Fruit fly (Drosophila melanogaster): Measurements from ENCODE around the gene CG3191.

Gene CG3191

dm6 chrX:2262511-2262910 lies 10.7 kb upstream of the CG3191 start, which contains the start of the genes temp and CG3071 (continued):
- TF ChIP-seq Gug (GFP tag; IDR thresholded peaks at IDR 0.05) (peak; percentile 54; the same call in 2 of the 4 replicates), tll (GFP tag; optimal IDR thresholded peaks at IDR 0.05) (peak; percentile 1 to 90), lilli (GFP tag; optimal IDR thresholded peaks at IDR 0.05) (peak; percentile 70), Hsf (GFP tag; optimal IDR thresholded peaks at IDR 0.05) (peak; percentile 76), Sin3A (optimal IDR thresholded peaks at IDR 0.05) (peak; percentile 89), CG13424 (tag; optimal IDR thresholded peaks at IDR 0.05) (peak; percentile 75)

dm6 chrX:2259763-2260162 lies 8.0 kb upstream of the CG3191 start, which contains the start of gene CG3078:
CG3078 (minus strand) TSS chrX:2259863.
- TF ChIP-seq ewg (GFP tag; optimal IDR thresholded peaks at IDR 0.05) = peak; percentile 81
- TF ChIP-seq fru (optimal IDR thresholded peaks at IDR 0.05) = no peak
- TF ChIP-seq ind (GFP tag; optimal IDR thresholded peaks at IDR 0.05) = no peak
- no peak for TF ChIP-seq zen2 (GFP tag; IDR thresholded peaks at IDR 0.05; ENCODE audit: partially characterized antibody)
- TF ChIP-seq CG17186 (GFP tag; optimal IDR thresholded peaks at IDR 0.05) = no peak
- TF ChIP-seq CoRest (tag; optimal IDR thresholded peaks at IDR 0.05) = no peak
- TF ChIP-seq Deaf1 (tag; optimal IDR thresholded peaks at IDR 0.05) = peak; percentile 49
- no peak for TF ChIP-seq chinmo (GFP tag; IDR thresholded peaks at IDR 0.05; ENCODE audit: partially characterized antibody)
- peak; percentile 73 for TF ChIP-seq onecut (GFP tag; IDR thresholded peaks at IDR 0.05)
- TF ChIP-seq al (GFP tag; IDR thresholded peaks at IDR 0.05) = no peak
- TF ChIP-seq Hey (tag; optimal IDR thresholded peaks at IDR 0.05) = no peak
- TF ChIP-seq CG17385 (GFP tag; optimal IDR thresholded peaks at IDR 0.05) = no peak
- no peak for TF ChIP-seq Scr (GFP tag; IDR thresholded peaks at IDR 0.05; ENCODE audit: partially characterized antibody)
- no peak for TF ChIP-seq pfk (GFP tag; optimal IDR thresholded peaks at IDR 0.05)
- peak; percentile 9 for TF ChIP-seq CG15514 (GFP tag; optimal IDR thresholded peaks at IDR 0.05)
- TF ChIP-seq Adf1 (GFP tag; IDR thresholded peaks at IDR 0.05) = no peak
- TF ChIP-seq Bgb (GFP tag; IDR thresholded peaks at IDR 0.05; ENCODE audit: partially characterized antibody) = no peak

- no peak for TF ChIP-seq CG16779 (GFP tag; IDR thresholded peaks at IDR 0.05)
- TF ChIP-seq dysf (GFP tag; IDR thresholded peaks at IDR 0.05) = 0 out of 3 replicates have a peak, but pooled peaks have one; percentile 25
- no peak for TF ChIP-seq dmrt11E (tag; optimal IDR thresholded peaks at IDR 0.05)
- TF ChIP-seq org-1 (GFP tag; optimal IDR thresholded peaks at IDR 0.05) = no peak
- no peak for TF ChIP-seq Taf1 (GFP tag; IDR thresholded peaks at IDR 0.05)
- no peak for TF ChIP-seq Dip2 (GFP tag; IDR thresholded peaks at IDR 0.05)
- no peak for TF ChIP-seq E2f1 (GFP tag; IDR thresholded peaks at IDR 0.05)
- TF ChIP-seq knrl (GFP tag; IDR thresholded peaks at IDR 0.05; ENCODE audit: partially characterized antibody) = no peak
- TF ChIP-seq CG11723 (GFP tag; optimal IDR thresholded peaks at IDR 0.05) = no peak
- TF ChIP-seq CG10147 (GFP tag; optimal IDR thresholded peaks at IDR 0.05) = no peak
- TF ChIP-seq Sox102F (GFP tag; optimal IDR thresholded peaks at IDR 0.05) = no peak
- TF ChIP-seq wdn (GFP tag; IDR thresholded peaks at IDR 0.05) = no peak
- no peak for TF ChIP-seq bab2 (GFP tag; optimal IDR thresholded peaks at IDR 0.05)
- no peak for TF ChIP-seq hbn (GFP tag; IDR thresholded peaks at IDR 0.05; ENCODE audit: partially characterized antibody)
- TF ChIP-seq Abd-B (GFP tag; optimal IDR thresholded peaks at IDR 0.05) = no peak
- peak; percentile 2 for TF ChIP-seq CG6765 (GFP tag; optimal IDR thresholded peaks at IDR 0.05)
- TF ChIP-seq CG30020 (tag; optimal IDR thresholded peaks at IDR 0.05) = no peak
- peak in 1 of 2 experiments; percentile 8 for TF ChIP-seq Hr51 (GFP tag; optimal IDR thresholded peaks at IDR 0.05)
- TF ChIP-seq CG9609 (GFP tag; optimal IDR thresholded peaks at IDR 0.05) = no peak
- TF ChIP-seq CG8944 (GFP tag; optimal IDR thresholded peaks at IDR 0.05) = no peak
- TF ChIP-seq CG3995 (GFP tag; optimal IDR thresholded peaks at IDR 0.05) = no peak
- TF ChIP-seq CG4854 (GFP tag; optimal IDR thresholded peaks at IDR 0.05) = no peak
- no peak for TF ChIP-seq wor (GFP tag; IDR thresholded peaks at IDR 0.05)
- TF ChIP-seq CG13775 (GFP tag; optimal IDR thresholded peaks at IDR 0.05) = no peak
- no peak for TF ChIP-seq scrt (GFP tag; optimal IDR thresholded peaks at IDR 0.05)
These were observed 6.9 kb upstream of the CG3191 start for dm6 chrX:2258602-2259233.

Data from whole organism, embryonic.